Fruit fly (Drosophila melanogaster): ENCODE measurements around the gene CG6026.
A peak's percentile ranks its signal among the peaks of the same experiment; 100 is the strongest.

The CG6026 gene

DNA sequence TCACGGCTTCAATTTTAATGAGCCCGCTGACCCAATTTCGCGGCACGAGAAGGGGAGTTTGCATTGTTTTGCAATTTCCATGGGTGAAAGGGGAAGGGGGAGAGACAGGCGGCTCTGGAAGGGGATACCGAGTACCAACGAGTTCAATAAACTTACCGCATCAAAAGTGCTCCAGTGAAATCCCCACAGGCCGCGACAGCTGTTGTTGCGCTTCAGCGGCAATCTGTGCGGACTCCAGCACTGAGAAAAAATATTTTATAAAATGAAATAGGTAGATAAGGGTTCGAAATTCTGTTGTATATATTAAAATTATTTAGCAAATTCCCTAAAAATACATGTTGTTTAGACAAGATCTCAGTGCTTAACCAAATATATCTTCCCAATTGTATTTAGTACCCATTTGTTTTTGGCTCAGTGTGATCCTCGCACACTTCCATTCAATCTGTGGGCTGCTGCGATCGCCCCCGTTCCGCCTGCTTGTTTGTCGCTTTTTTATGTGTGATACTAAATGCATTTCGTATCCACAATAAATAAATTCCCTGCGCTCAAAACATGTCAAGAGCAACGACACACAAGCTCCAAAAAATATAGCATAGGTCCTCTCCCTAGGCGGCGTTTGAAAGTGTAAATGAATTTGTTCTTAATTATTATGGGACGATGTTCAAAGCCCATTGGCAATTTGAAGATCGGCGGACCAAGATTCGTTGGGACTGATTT, 37.6 kb upstream of the CG6026 start (continued):
- TF ChIP-seq row (GFP tag; IDR thresholded peaks at IDR 0.05) = peak; percentile 84
- no peak for TF ChIP-seq tna (GFP tag; IDR thresholded peaks at IDR 0.05; ENCODE audit: partially characterized antibody)
- TF ChIP-seq CG2202 (tag; optimal IDR thresholded peaks at IDR 0.05) = peak; percentile 57
- peak; percentile 87 for TF ChIP-seq ara (GFP tag; IDR thresholded peaks at IDR 0.05)
- TF ChIP-seq bowl (GFP tag; IDR thresholded peaks at IDR 0.05) = peak; percentile 58; the same call in 1 of the 2 replicates
- no peak for TF ChIP-seq CG7987 (GFP tag; optimal IDR thresholded peaks at IDR 0.05)
- TF ChIP-seq vfl (GFP tag; optimal IDR thresholded peaks at IDR 0.05) = no peak
- no peak for TF ChIP-seq sima (GFP tag; optimal IDR thresholded peaks at IDR 0.05)
- TF ChIP-seq dati (GFP tag; IDR thresholded peaks at IDR 0.05) = 0 out of 2 replicates have a peak, but pooled peaks have one; percentile 59
- peak; percentile 17 for TF ChIP-seq CG33557 (GFP tag; optimal IDR thresholded peaks at IDR 0.05)
- TF ChIP-seq mam (GFP tag; optimal IDR thresholded peaks at IDR 0.05) = peak; percentile 40
- peak; percentile 25; the same call in 1 of the 2 replicates for TF ChIP-seq CG32532 (GFP tag; IDR thresholded peaks at IDR 0.05)
- TF ChIP-seq GATAe (GFP tag; conservative IDR thresholded peaks at IDR 0.05) = no peak
- TF ChIP-seq da (GFP tag; optimal IDR thresholded peaks at IDR 0.05) = peak; percentile 45
- peak; percentile 91 for TF ChIP-seq CG10979 (tag; optimal IDR thresholded peaks at IDR 0.05)
- no peak for TF ChIP-seq grn (GFP tag; optimal IDR thresholded peaks at IDR 0.05)
- TF ChIP-seq CG3726 (GFP tag; IDR thresholded peaks at IDR 0.05) = peak; percentile 60; the same call in 1 of the 3 replicates
- peak; percentile 90 for TF ChIP-seq ci (GFP tag; IDR thresholded peaks at IDR 0.05)
- peak; percentile 24 for TF ChIP-seq CG8281 (tag; optimal IDR thresholded peaks at IDR 0.05)
- no peak for TF ChIP-seq mld (GFP tag; IDR thresholded peaks at IDR 0.05; ENCODE audit: partially characterized antibody)
- no peak for TF ChIP-seq pita (GFP tag; optimal IDR thresholded peaks at IDR 0.05)
- peak; percentile 77 for TF ChIP-seq ewg (GFP tag; optimal IDR thresholded peaks at IDR 0.05)
- peak; percentile 21 for TF ChIP-seq Sry-δ (GFP tag; optimal IDR thresholded peaks at IDR 0.05)
- TF ChIP-seq CG31388 (GFP tag; optimal IDR thresholded peaks at IDR 0.05) = peak; percentile 56
- TF ChIP-seq CG16813 (GFP tag; IDR thresholded peaks at IDR 0.05; ENCODE audit: partially characterized antibody) = no peak
- TF ChIP-seq CG31441 (GFP tag; IDR thresholded peaks at IDR 0.05) = peak; percentile 90
- TF ChIP-seq tup (GFP tag; optimal IDR thresholded peaks at IDR 0.05) = no peak
- TF ChIP-seq tx (GFP tag; optimal IDR thresholded peaks at IDR 0.05) = no peak
- no peak for TF ChIP-seq gfzf (GFP tag; optimal IDR thresholded peaks at IDR 0.05)
- TF ChIP-seq Asciz (GFP tag; optimal IDR thresholded peaks at IDR 0.05) = peak; percentile 89
- TF ChIP-seq CG14441 (GFP tag; IDR thresholded peaks at IDR 0.05) = peak; percentile 72
- peak; percentile 6 for TF ChIP-seq Ets97D (GFP tag; optimal IDR thresholded peaks at IDR 0.05)
- TF ChIP-seq ham (GFP tag; IDR thresholded peaks at IDR 0.05) = no peak
- peak; percentile 22; the same call in 1 of the 2 replicates for TF ChIP-seq gt (GFP tag; IDR thresholded peaks at IDR 0.05)
- TF ChIP-seq CG17912 (GFP tag; optimal IDR thresholded peaks at IDR 0.05) = no peak
- TF ChIP-seq CG12769 (tag; optimal IDR thresholded peaks at IDR 0.05) = peak; percentile 19
- peak; percentile 2 for TF ChIP-seq corto (GFP tag; optimal IDR thresholded peaks at IDR 0.05)
- TF ChIP-seq CG9215 (GFP tag; IDR thresholded peaks at IDR 0.05) = peak; percentile 10; the same call in 1 of the 2 replicates
- no peak for TF ChIP-seq CG15073 (GFP tag; optimal IDR thresholded peaks at IDR 0.05)
- TF ChIP-seq insv (GFP tag; optimal IDR thresholded peaks at IDR 0.05) = no peak
- TF ChIP-seq ken (GFP tag; IDR thresholded peaks at IDR 0.05) = peak; percentile 83; the same call in 2 of the 3 replicates
- TF ChIP-seq peb (GFP tag; IDR thresholded peaks at IDR 0.05) = peak; percentile 77
- TF ChIP-seq Atf-2 (GFP tag; optimal IDR thresholded peaks at IDR 0.05) = peak; percentile 56
- TF ChIP-seq CoRest (tag; optimal IDR thresholded peaks at IDR 0.05) = peak; percentile 81
- no peak for TF ChIP-seq MESR4 (GFP tag; optimal IDR thresholded peaks at IDR 0.05)
- TF ChIP-seq inv (GFP tag; IDR thresholded peaks at IDR 0.05; ENCODE audit: partially characterized antibody) = no peak
- peak; percentile 75 for TF ChIP-seq grau (tag; optimal IDR thresholded peaks at IDR 0.05)
- peak; percentile 82 for TF ChIP-seq dysf (GFP tag; IDR thresholded peaks at IDR 0.05)
- peak; percentile 2 for TF ChIP-seq Meics (GFP tag; optimal IDR thresholded peaks at IDR 0.05)
